Worm (Caenorhabditis elegans): ENCODE data around the gene clec-10.
A peak's percentile ranks its signal among the peaks of the same experiment; 100 is the strongest.

clec-10 gene

ce11 chrII:410832-411231 is 8.4 kb downstream of the clec-10 start, which contains the start of the genes dnsn-1 and C24H12.4:
TSS of gene dnsn-1 (minus strand) at chrII:410932.
TSS of gene C24H12.4 (plus strand) at chrII:411222.
- TF ChIP-seq R02D3.7 (tag; optimal IDR thresholded peaks at IDR 0.05) = no peak
- TF ChIP-seq saeg-2 (GFP tag; IDR thresholded peaks at IDR 0.05) = no peak
- peak; percentile 82 for TF ChIP-seq ctbp-1 (GFP tag; IDR thresholded peaks at IDR 0.05)
- TF ChIP-seq nhr-42 (GFP tag; IDR thresholded peaks at IDR 0.05) = peak; percentile 85
- TF ChIP-seq F49E8.2 (tag; optimal IDR thresholded peaks at IDR 0.05; ENCODE audit: borderline replicate concordance) = peak; percentile 84
- peak in 1 of 2 experiments; percentile 33 for TF ChIP-seq ZK546.5 (tag; optimal IDR thresholded peaks at IDR 0.05)
- peak; percentile 77 for TF ChIP-seq nhr-77 (tag; optimal IDR thresholded peaks at IDR 0.05)
- peak; percentile 85 for TF ChIP-seq F37D6.2 (tag; optimal IDR thresholded peaks at IDR 0.05)
- TF ChIP-seq ama-1 (optimal IDR thresholded peaks at IDR 0.05) = peak; percentile 64
- no peak for TF ChIP-seq set-16 (GFP tag; IDR thresholded peaks at IDR 0.05)
- TF ChIP-seq lin-1 (GFP tag; IDR thresholded peaks at IDR 0.05) = peak; percentile 47; the same call in 1 of the 2 replicates
- no peak for TF ChIP-seq madf-5 (GFP tag; IDR thresholded peaks at IDR 0.05)
- TF ChIP-seq F26F4.8 (GFP tag; conservative IDR thresholded peaks at IDR 0.05) = no peak
- TF ChIP-seq skn-1 (tag; optimal IDR thresholded peaks at IDR 0.05) = no peak
- no peak for TF ChIP-seq daf-12 (tag; optimal IDR thresholded peaks at IDR 0.05)
- peak; percentile 75 for TF ChIP-seq zfp-3 (GFP tag; conservative IDR thresholded peaks at IDR 0.05)
- peak; percentile 74 for TF ChIP-seq lin-13 (GFP tag; optimal IDR thresholded peaks at IDR 0.05)
- TF ChIP-seq dmd-8 (GFP tag; IDR thresholded peaks at IDR 0.05) = no peak
- no peak for TF ChIP-seq Y105C5A.15 (GFP tag; IDR thresholded peaks at IDR 0.05)
- no peak for TF ChIP-seq cey-2 (tag; optimal IDR thresholded peaks at IDR 0.05; ENCODE audit: borderline replicate concordance, insufficient read depth)
- no peak for TF ChIP-seq Y5F2A.4 (GFP tag; optimal IDR thresholded peaks at IDR 0.05)
- peak; percentile 82 for TF ChIP-seq hlh-30 (tag; optimal IDR thresholded peaks at IDR 0.05; ENCODE audit: insufficient read depth)
- TF ChIP-seq Y48G9A.11 (GFP tag; IDR thresholded peaks at IDR 0.05) = peak; percentile 29; the same call in 1 of the 2 replicates
- peak; percentile 73 for TF ChIP-seq ztf-7 (tag; optimal IDR thresholded peaks at IDR 0.05)
- peak in 1 of 2 experiments; percentile 6 for TF ChIP-seq mdl-1 (tag; optimal IDR thresholded peaks at IDR 0.05)
- TF ChIP-seq snpc-4 (tag; optimal IDR thresholded peaks at IDR 0.05) = no peak
- peak; percentile 80 for TF ChIP-seq pha-4 (GFP tag; IDR thresholded peaks at IDR 0.05)
- TF ChIP-seq pha-4 (tag; optimal IDR thresholded peaks at IDR 0.05) = peak; percentile 77
- no peak for TF ChIP-seq aly-2 (tag; optimal IDR thresholded peaks at IDR 0.05)
- TF ChIP-seq hif-1 (tag; optimal IDR thresholded peaks at IDR 0.05) = peak in 1 of 2 experiments; percentile 67
- no peak for TF ChIP-seq egl-27 (tag; optimal IDR thresholded peaks at IDR 0.05)
- no peak for TF ChIP-seq nhr-76 (tag; optimal IDR thresholded peaks at IDR 0.05)
- TF ChIP-seq lin-39 (tag; optimal IDR thresholded peaks at IDR 0.05) = no peak
- TF ChIP-seq mdt-29 (GFP tag; IDR thresholded peaks at IDR 0.05) = no peak
- TF ChIP-seq snpc-1.2 (GFP tag; IDR thresholded peaks at IDR 0.05) = no peak
- peak; percentile 89 for TF ChIP-seq nhr-102 (tag; optimal IDR thresholded peaks at IDR 0.05)
- TF ChIP-seq Y75B8A.6 (GFP tag; IDR thresholded peaks at IDR 0.05) = no peak
- TF ChIP-seq nhr-25 (tag; optimal IDR thresholded peaks at IDR 0.05; ENCODE audit: borderline replicate concordance, insufficient read depth) = peak; percentile 16
- TF ChIP-seq daf-19 (GFP tag; conservative IDR thresholded peaks at IDR 0.05) = peak; percentile 76; the same call in 1 of the 2 replicates
- TF ChIP-seq nhr-237 (tag; optimal IDR thresholded peaks at IDR 0.05) = no peak
- no peak for TF ChIP-seq mxl-2 (GFP tag; conservative IDR thresholded peaks at IDR 0.05)
- peak; percentile 56 for TF ChIP-seq jun-1 (tag; optimal IDR thresholded peaks at IDR 0.05)
- peak; percentile 78 for TF ChIP-seq zip-2 (tag; optimal IDR thresholded peaks at IDR 0.05)
- TF ChIP-seq mxl-3 (GFP tag; optimal IDR thresholded peaks at IDR 0.05) = no peak
- no peak for TF ChIP-seq egl-43 (GFP tag; IDR thresholded peaks at IDR 0.05)
- no peak for TF ChIP-seq ZK337.2 (GFP tag; IDR thresholded peaks at IDR 0.05)
- no peak for TF ChIP-seq ces-1 (GFP tag; optimal IDR thresholded peaks at IDR 0.05)
- TF ChIP-seq ceh-20 (GFP tag; IDR thresholded peaks at IDR 0.05) = peak; percentile 77
- TF ChIP-seq lin-38 (GFP tag; IDR thresholded peaks at IDR 0.05) = peak; percentile 98
- peak; percentile 72; the same call in 1 of the 2 replicates for TF ChIP-seq arid-1 (GFP tag; conservative IDR thresholded peaks at IDR 0.05)
- no peak for TF ChIP-seq zip-11 (GFP tag; IDR thresholded peaks at IDR 0.05)
